Worm (Caenorhabditis elegans): Measurements from ENCODE around the gene col-161.

The col-161 gene

ce11 chrV:13308616-13309015, 9.2 kb downstream of the col-161 start, which contains the start of gene C50B6.1:
TSS of gene C50B6.1 (plus strand) at chrV:13308916.
- TF ChIP-seq flt-1 (GFP tag; IDR thresholded peaks at IDR 0.05) (no peak), cog-1 (tag; optimal IDR thresholded peaks at IDR 0.05) (no peak), ztf-29 (GFP tag; IDR thresholded peaks at IDR 0.05) (no peak), T22C8.4 (GFP tag; IDR thresholded peaks at IDR 0.05) (no peak), med-1 (GFP tag; optimal IDR thresholded peaks at IDR 0.05; ENCODE audit: insufficient read depth) (no peak), tab-1 (GFP tag; IDR thresholded peaks at IDR 0.05) (no peak), ref-1 (GFP tag; conservative IDR thresholded peaks at IDR 0.05) (no peak), ztf-23 (GFP tag; IDR thresholded peaks at IDR 0.05) (no peak), klf-2 (GFP tag; conservative IDR thresholded peaks at IDR 0.05) (no peak)

ce11 chrV:13304663-13305188, 13.1 kb downstream of the col-161 start, which contains the start of gene C26E1.2:
TSS of gene C26E1.2 (plus strand) at chrV:13305138.
- TF ChIP-seq ref-1 (GFP tag; conservative IDR thresholded peaks at IDR 0.05) (no peak), cog-1 (tag; optimal IDR thresholded peaks at IDR 0.05) (no peak), flt-1 (GFP tag; IDR thresholded peaks at IDR 0.05) (no peak), tab-1 (GFP tag; IDR thresholded peaks at IDR 0.05) (no peak), T22C8.4 (GFP tag; IDR thresholded peaks at IDR 0.05) (no peak), med-1 (GFP tag; optimal IDR thresholded peaks at IDR 0.05; ENCODE audit: insufficient read depth) (no peak), ztf-23 (GFP tag; IDR thresholded peaks at IDR 0.05) (no peak)

ce11 chrV:13301443-13301842, 16.4 kb downstream of the col-161 start, which contains the start of gene ceh-79:
TSS of gene ceh-79 (plus strand) at chrV:13301833.
- TF ChIP-seq ztf-29 (GFP tag; IDR thresholded peaks at IDR 0.05), result no peak

- TF ChIP-seq flt-1 (GFP tag; IDR thresholded peaks at IDR 0.05) (no peak), klf-2 (GFP tag; conservative IDR thresholded peaks at IDR 0.05) (no peak), ztf-29 (GFP tag; IDR thresholded peaks at IDR 0.05) (no peak), cog-1 (tag; optimal IDR thresholded peaks at IDR 0.05) (no peak), T22C8.4 (GFP tag; IDR thresholded peaks at IDR 0.05) (no peak), ref-1 (GFP tag; conservative IDR thresholded peaks at IDR 0.05) (no peak), ztf-23 (GFP tag; IDR thresholded peaks at IDR 0.05) (no peak), tab-1 (GFP tag; IDR thresholded peaks at IDR 0.05) (no peak), med-1 (GFP tag; optimal IDR thresholded peaks at IDR 0.05; ENCODE audit: insufficient read depth) (no peak)
Measured at ce11 chrV:13300492-13300891, 17.3 kb downstream of the col-161 start.

ce11 chrV:13299398-13299797, 18.4 kb downstream of the col-161 start:
- TF ChIP-seq ztf-29 (GFP tag; IDR thresholded peaks at IDR 0.05) (no peak), flt-1 (GFP tag; IDR thresholded peaks at IDR 0.05) (no peak), ztf-23 (GFP tag; IDR thresholded peaks at IDR 0.05) (no peak), cog-1 (tag; optimal IDR thresholded peaks at IDR 0.05) (no peak), med-1 (GFP tag; optimal IDR thresholded peaks at IDR 0.05; ENCODE audit: insufficient read depth) (no peak), T22C8.4 (GFP tag; IDR thresholded peaks at IDR 0.05) (no peak)

- TF ChIP-seq klf-2 (GFP tag; conservative IDR thresholded peaks at IDR 0.05) (no peak), flt-1 (GFP tag; IDR thresholded peaks at IDR 0.05) (no peak), ref-1 (GFP tag; conservative IDR thresholded peaks at IDR 0.05) (no peak), cog-1 (tag; optimal IDR thresholded peaks at IDR 0.05) (no peak), med-1 (GFP tag; optimal IDR thresholded peaks at IDR 0.05; ENCODE audit: insufficient read depth) (no peak)
Measured at ce11 chrV:13298706-13299105, 19.1 kb downstream of the col-161 start.

ce11 chrV:13297220-13297619, 20.6 kb downstream of the col-161 start, which contains the start of gene C26E1.1:
TSS of gene C26E1.1 (plus strand) at chrV:13297520.
- TF ChIP-seq ztf-29 (GFP tag; IDR thresholded peaks at IDR 0.05) (no peak), tab-1 (GFP tag; IDR thresholded peaks at IDR 0.05) (no peak), cog-1 (tag; optimal IDR thresholded peaks at IDR 0.05) (no peak), med-1 (GFP tag; optimal IDR thresholded peaks at IDR 0.05; ENCODE audit: insufficient read depth) (no peak), T22C8.4 (GFP tag; IDR thresholded peaks at IDR 0.05) (no peak), ref-1 (GFP tag; conservative IDR thresholded peaks at IDR 0.05) (no peak), klf-2 (GFP tag; conservative IDR thresholded peaks at IDR 0.05) (no peak), flt-1 (GFP tag; IDR thresholded peaks at IDR 0.05) (no peak), ztf-23 (GFP tag; IDR thresholded peaks at IDR 0.05) (no peak)

- TF ChIP-seq ztf-29 (GFP tag; IDR thresholded peaks at IDR 0.05), result no peak
- no peak for TF ChIP-seq flt-1 (GFP tag; IDR thresholded peaks at IDR 0.05)
- TF ChIP-seq med-1 (GFP tag; optimal IDR thresholded peaks at IDR 0.05; ENCODE audit: insufficient read depth), result no peak
- no peak for TF ChIP-seq ztf-23 (GFP tag; IDR thresholded peaks at IDR 0.05)
- TF ChIP-seq klf-2 (GFP tag; conservative IDR thresholded peaks at IDR 0.05), result no peak
- TF ChIP-seq cog-1 (tag; optimal IDR thresholded peaks at IDR 0.05), result no peak
- TF ChIP-seq T22C8.4 (GFP tag; IDR thresholded peaks at IDR 0.05), result no peak
Measured at ce11 chrV:13295859-13296258, 22.0 kb downstream of the col-161 start, which contains the start of gene uig-1. TSS of gene uig-1 (minus strand) at chrV:13295978.

- TF ChIP-seq med-1 (GFP tag; optimal IDR thresholded peaks at IDR 0.05; ENCODE audit: insufficient read depth) (no peak), klf-2 (GFP tag; conservative IDR thresholded peaks at IDR 0.05) (no peak), flt-1 (GFP tag; IDR thresholded peaks at IDR 0.05) (no peak), cog-1 (tag; optimal IDR thresholded peaks at IDR 0.05) (no peak), ztf-23 (GFP tag; IDR thresholded peaks at IDR 0.05) (no peak), ztf-29 (GFP tag; IDR thresholded peaks at IDR 0.05) (no peak), T22C8.4 (GFP tag; IDR thresholded peaks at IDR 0.05) (no peak), tab-1 (GFP tag; IDR thresholded peaks at IDR 0.05) (no peak), ref-1 (GFP tag; conservative IDR thresholded peaks at IDR 0.05) (no peak)
Measured at ce11 chrV:13294507-13294906, 23.3 kb downstream of the col-161 start.

- TF ChIP-seq med-1 (GFP tag; optimal IDR thresholded peaks at IDR 0.05; ENCODE audit: insufficient read depth) (no peak), ztf-29 (GFP tag; IDR thresholded peaks at IDR 0.05) (no peak), ref-1 (GFP tag; conservative IDR thresholded peaks at IDR 0.05) (no peak), tab-1 (GFP tag; IDR thresholded peaks at IDR 0.05) (no peak), flt-1 (GFP tag; IDR thresholded peaks at IDR 0.05) (no peak), ztf-23 (GFP tag; IDR thresholded peaks at IDR 0.05) (no peak), klf-2 (GFP tag; conservative IDR thresholded peaks at IDR 0.05) (no peak)
Measured at ce11 chrV:13288881-13289280, 28.9 kb downstream of the col-161 start.
